Worm (Caenorhabditis elegans) whole organism, L1 larva: ENCODE measurements around the gene R09E10.1.
A peak's percentile ranks its signal among the peaks of the same experiment; 100 is the strongest.

ENCODE experiments used
- C04F5.9 ChIP-seq: sonication (generic microtip); optimal IDR thresholded peaks from 2 replicates; lab custom pipeline; 2016; ENCODE audit warnings: missing genetic modification characterization, missing compliant biosample characterization
- C16A3.4 ChIP-seq: fragments of 150-350 bp; optimal IDR thresholded peaks from 2 replicates; lab custom pipeline; 2014; ENCODE audit warnings: missing biosample characterization, missing genetic modification characterization
- C34B4.2 ChIP-seq: sonication (generic microtip); optimal IDR thresholded peaks from 2 replicates; lab custom pipeline; 2017; ENCODE audit warnings: mild to moderate bottlenecking, missing genetic modification characterization, missing compliant biosample characterization
- Y116A8C.19 ChIP-seq: sonication (generic microtip); optimal IDR thresholded peaks from 2 replicates; lab custom pipeline; 2016; ENCODE audit warnings: missing compliant biosample characterization, missing genetic modification characterization, borderline replicate concordance
- aha-1 ChIP-seq: fragments of 150-350 bp; optimal IDR thresholded peaks from 2 replicates; lab custom pipeline; 2014; ENCODE audit warnings: missing biosample characterization, missing genetic modification characterization
- aly-2 ChIP-seq: fragments of 150-350 bp; optimal IDR thresholded peaks from 2 replicates; lab custom pipeline; 2014; ENCODE audit warnings: missing biosample characterization, missing genetic modification characterization
- ceh-63 ChIP-seq: fragments of 200-800 bp; sonication (Bioruptor generic); optimal IDR thresholded peaks from 2 replicates; lab custom pipeline; 2018; ENCODE audit warnings: mild to moderate bottlenecking, missing genetic modification characterization, missing compliant biosample characterization
- ceh-82 ChIP-seq, 3 experiments: fragments of 150-350 bp in 1 of 3; sonication (generic microtip) in 2 of 3; optimal IDR thresholded peaks; 2 replicates each; lab custom pipeline; 2014 to 2017; ENCODE audit warnings: missing biosample characterization in 3 of 3, missing genetic modification characterization in 3 of 3
- ceh-88 ChIP-seq: fragments of 200-800 bp; sonication (Bioruptor generic); IDR thresholded peaks from 2 replicates; pipeline ENCODE4 v1.3.6; 2022; ENCODE audit warnings: missing genetic modification characterization, missing compliant biosample characterization
- ceh-90 ChIP-seq: sonication (generic microtip); optimal IDR thresholded peaks from 2 replicates; lab custom pipeline; 2016; ENCODE audit warnings: missing genetic modification characterization, missing compliant biosample characterization
- dpl-1 ChIP-seq, 3 experiments: fragments of 150-350 bp in 2 of 3; sonication (generic microtip) in 1 of 3; optimal IDR thresholded peaks; 2 replicates each; lab custom pipeline; 2014 to 2017; ENCODE audit warnings: missing biosample characterization in 3 of 3, missing genetic modification characterization in 3 of 3, missing genetic modification reagents in 3 of 3
- efl-3 ChIP-seq: fragments of 200-800 bp; sonication (Bioruptor generic); optimal IDR thresholded peaks from 2 replicates; lab custom pipeline; 2018; ENCODE audit warnings: mild to moderate bottlenecking, missing genetic modification characterization, missing compliant biosample characterization
- egl-27 ChIP-seq, 2 experiments: fragments of 150-350 bp in 1 of 2; sonication (generic microtip); optimal IDR thresholded peaks; 3 replicates each; lab custom pipeline; 2017 to 2018; ENCODE audit warnings: missing biosample characterization in 2 of 2, missing genetic modification characterization in 2 of 2, missing genetic modification reagents in 2 of 2
- fkh-10 ChIP-seq: sonication (generic microtip); optimal IDR thresholded peaks from 2 replicates; lab custom pipeline; 2017; ENCODE audit warnings: missing biosample characterization, missing genetic modification reagents, missing genetic modification characterization
- fkh-8 ChIP-seq: sonication (generic microtip); optimal IDR thresholded peaks from 2 replicates; lab custom pipeline; 2016; ENCODE audit warnings: mild to moderate bottlenecking, missing genetic modification characterization, missing compliant biosample characterization
- hlh-17 ChIP-seq: fragments of 200-800 bp; sonication (Bioruptor generic); optimal IDR thresholded peaks from 2 replicates; lab custom pipeline; 2018; ENCODE audit warnings: missing genetic modification characterization, mild to moderate bottlenecking, missing compliant biosample characterization, moderate library complexity, borderline replicate concordance
- hpl-2 ChIP-seq: fragments of 150-350 bp; optimal IDR thresholded peaks from 2 replicates; lab custom pipeline; 2014; ENCODE audit warnings: missing biosample characterization, missing genetic modification reagents, missing genetic modification characterization
- jun-1 ChIP-seq: fragments of 150-350 bp; optimal IDR thresholded peaks from 2 replicates; lab custom pipeline; 2014; ENCODE audit warnings: missing biosample characterization, missing genetic modification reagents, missing genetic modification characterization
- lin-13 ChIP-seq: fragments of 150-350 bp; optimal IDR thresholded peaks from 2 replicates; lab custom pipeline; 2014; ENCODE audit warnings: missing biosample characterization, missing genetic modification reagents, missing genetic modification characterization
- lin-14 ChIP-seq: fragments of 200-800 bp; sonication (Bioruptor generic); optimal IDR thresholded peaks from 2 replicates; lab custom pipeline; 2018; ENCODE audit warnings: mild to moderate bottlenecking, missing genetic modification characterization, moderate library complexity, missing compliant biosample characterization
- lin-15B ChIP-seq: fragments of 150-350 bp; sonication (generic microtip); optimal IDR thresholded peaks from 3 replicates; lab custom pipeline; 2014; ENCODE audit warnings: missing biosample characterization, missing genetic modification characterization
- lin-35 ChIP-seq, 2 experiments: fragments of 150-350 bp; optimal IDR thresholded peaks; 2 replicates each; lab custom pipeline; 2014; ENCODE audit warnings: missing biosample characterization in 2 of 2, missing genetic modification characterization in 2 of 2, missing genetic modification reagents in 2 of 2
- lin-39 ChIP-seq: fragments of 150-350 bp; optimal IDR thresholded peaks from 2 replicates; lab custom pipeline; 2014; ENCODE audit warnings: missing biosample characterization, missing genetic modification reagents, missing genetic modification characterization
- lsy-2 ChIP-seq, 2 experiments: fragments of 150-350 bp; optimal IDR thresholded peaks; 2 replicates each; lab custom pipeline; 2014; ENCODE audit warnings: missing biosample characterization in 2 of 2, missing genetic modification characterization in 2 of 2
- mab-9 ChIP-seq: fragments of 200-800 bp; sonication (Bioruptor generic); IDR thresholded peaks from 2 replicates; pipeline ENCODE4 v1.3.6; 2022; ENCODE audit warnings: missing genetic modification reagents, missing genetic modification characterization, missing compliant biosample characterization
- mdl-1 ChIP-seq, 2 experiments: fragments of 150-350 bp; optimal IDR thresholded peaks; 2 replicates each; lab custom pipeline; 2014 to 2017; ENCODE audit warnings: missing biosample characterization in 2 of 2, missing genetic modification characterization in 2 of 2, inconsistent platforms in 1 of 2
- mef-2 ChIP-seq: fragments of 150-350 bp; optimal IDR thresholded peaks from 2 replicates; lab custom pipeline; 2014; ENCODE audit warnings: missing biosample characterization, missing genetic modification characterization
- nhr-28 ChIP-seq: fragments of 150-350 bp; optimal IDR thresholded peaks from 2 replicates; lab custom pipeline; 2014; ENCODE audit warnings: missing biosample characterization, missing genetic modification characterization
- pag-3 ChIP-seq: sonication (generic microtip); optimal IDR thresholded peaks from 2 replicates; lab custom pipeline; 2017; ENCODE audit warnings: missing genetic modification characterization, mild to moderate bottlenecking, missing compliant biosample characterization, antibody characterized with exemption, borderline replicate concordance; ENCODE audit not compliant: insufficient read depth
- pax-3 ChIP-seq: fragments of 200-800 bp; sonication (Bioruptor generic); optimal IDR thresholded peaks from 2 replicates; lab custom pipeline; 2018; ENCODE audit warnings: mild to moderate bottlenecking, missing genetic modification characterization, moderate library complexity, missing compliant biosample characterization
- rnt-1 ChIP-seq: sonication (generic microtip); optimal IDR thresholded peaks from 2 replicates; lab custom pipeline; 2016; ENCODE audit warnings: mild to moderate bottlenecking, missing genetic modification characterization, moderate library complexity, missing compliant biosample characterization
- skn-1 ChIP-seq: fragments of 150-350 bp; optimal IDR thresholded peaks from 2 replicates; lab custom pipeline; 2014; ENCODE audit warnings: missing biosample characterization, missing genetic modification characterization
- snpc-4 ChIP-seq: fragments of 150-350 bp; optimal IDR thresholded peaks from 2 replicates; lab custom pipeline; 2014; ENCODE audit warnings: missing biosample characterization, missing genetic modification characterization
- snu-23 ChIP-seq: sonication (generic microtip); optimal IDR thresholded peaks from 2 replicates; lab custom pipeline; 2016; ENCODE audit warnings: missing genetic modification characterization, missing compliant biosample characterization
- sox-4 ChIP-seq: sonication (generic microtip); optimal IDR thresholded peaks from 2 replicates; lab custom pipeline; 2016; ENCODE audit warnings: missing genetic modification characterization, missing compliant biosample characterization
- sptf-1 ChIP-seq: fragments of 150-350 bp; optimal IDR thresholded peaks from 2 replicates; lab custom pipeline; 2014; ENCODE audit warnings: missing biosample characterization, missing genetic modification characterization
- swsn-7 ChIP-seq: sonication (generic microtip); optimal IDR thresholded peaks from 2 replicates; lab custom pipeline; 2016; ENCODE audit warnings: missing genetic modification characterization, missing compliant biosample characterization
- tlp-1 ChIP-seq: fragments of 150-350 bp; optimal IDR thresholded peaks from 2 replicates; lab custom pipeline; 2014; ENCODE audit warnings: missing biosample characterization, missing genetic modification characterization
- unc-130 ChIP-seq: fragments of 150-350 bp; optimal IDR thresholded peaks from 2 replicates; lab custom pipeline; 2017; ENCODE audit warnings: missing biosample characterization, missing genetic modification characterization, inconsistent platforms
- unc-62 ChIP-seq: fragments of 150-350 bp; optimal IDR thresholded peaks from 2 replicates; lab custom pipeline; 2014; ENCODE audit warnings: missing biosample characterization, missing genetic modification reagents, missing genetic modification characterization
- unc-86 ChIP-seq: sonication (generic microtip); optimal IDR thresholded peaks from 2 replicates; lab custom pipeline; 2016; ENCODE audit warnings: missing genetic modification characterization, missing compliant biosample characterization
- xbp-1 ChIP-seq: sonication (generic microtip); optimal IDR thresholded peaks from 2 replicates; lab custom pipeline; 2016; ENCODE audit warnings: missing genetic modification characterization, missing compliant biosample characterization
- zip-4 ChIP-seq: fragments of 200-800 bp; sonication (Bioruptor generic); optimal IDR thresholded peaks from 2 replicates; lab custom pipeline; 2018; ENCODE audit warnings: mild to moderate bottlenecking, missing genetic modification characterization, moderate library complexity, missing compliant biosample characterization
- ztf-11 ChIP-seq, 2 experiments: sonication (generic microtip); optimal IDR thresholded peaks; 2 replicates each; lab custom pipeline; 2016 to 2017; ENCODE audit warnings: missing genetic modification characterization in 2 of 2, missing biosample characterization in 1 of 2, missing compliant biosample characterization in 1 of 2
- ztf-4 ChIP-seq: fragments of 150-350 bp; optimal IDR thresholded peaks from 2 replicates; lab custom pipeline; 2014; ENCODE audit warnings: missing biosample characterization, missing genetic modification characterization

R09E10.1 gene

DNA sequence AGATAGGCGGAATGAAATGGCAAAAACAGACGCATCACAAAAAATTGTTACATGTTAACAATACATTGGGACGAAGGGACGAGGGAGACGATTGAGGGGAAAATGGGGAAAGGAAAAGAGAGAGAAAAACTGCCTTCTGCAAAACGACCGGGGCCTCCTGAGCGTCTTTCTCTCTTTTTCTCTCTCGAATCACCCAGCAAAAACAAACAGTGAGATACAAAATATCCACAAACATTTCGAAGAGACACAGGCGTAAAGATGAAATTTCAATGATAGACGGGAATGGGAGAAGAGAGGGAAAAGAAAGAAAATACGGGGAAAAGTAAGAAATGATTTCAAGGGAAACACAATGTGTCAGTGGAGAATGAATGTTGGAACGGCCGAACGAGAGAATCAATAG, 23.4 kb upstream of the R09E10.1 start (continued):
- TF ChIP-seq lin-14 (GFP tag; lab: Kevin White, UChicago) (peak; percentile 90), rnt-1 (tag; lab: Kevin White, UChicago) (peak; percentile 64), sox-4 (no peak), fkh-8 (tag; lab: Kevin White, UChicago) (no peak), ceh-88 (GFP tag; lab: Robert Waterston, UW) (no peak), xbp-1 (tag; lab: Kevin White, UChicago) (no peak), C04F5.9 (no peak), efl-3 (no peak), unc-130 (tag; lab: Kevin White, UChicago) (no peak), C16A3.4 (tag; lab: Kevin White, UChicago) (no peak), nhr-28 (tag; lab: Kevin White, UChicago) (no peak), C34B4.2 (tag; lab: Kevin White, UChicago) (no peak), snu-23 (GFP tag; lab: Kevin White, UChicago) (peak; percentile 73), lin-13 (GFP tag; lab: Kevin White, UChicago) (no peak), tlp-1 (tag; lab: Kevin White, UChicago) (no peak), pag-3 (tag; lab: Kevin White, UChicago) (no peak), lsy-2 (tag; optimal IDR thresholded peaks at IDR 0.05; lab: Kevin White, UChicago) (peak; percentile 12 to 75), ceh-82 (tag; optimal IDR thresholded peaks at IDR 0.05; lab: Kevin White, UChicago) (peak in 1 of 3 experiments; percentile 46), aly-2 (tag; lab: Kevin White, UChicago) (no peak), snpc-4 (tag; lab: Kevin White, UChicago) (peak; percentile 21), sptf-1 (no peak), unc-62 (GFP tag; lab: Kevin White, UChicago) (no peak), unc-86 (tag; lab: Kevin White, UChicago) (no peak), lin-35 (GFP tag; optimal IDR thresholded peaks at IDR 0.05; lab: Kevin White, UChicago) (peak; percentile 30 to 54), ztf-4 (tag; lab: Kevin White, UChicago) (no peak), hlh-17 (no peak), pax-3 (no peak), hpl-2 (GFP tag; lab: Kevin White, UChicago) (no peak), zip-4 (GFP tag; lab: Kevin White, UChicago) (no peak), mab-9 (no peak), fkh-10 (no peak), mef-2 (tag; lab: Kevin White, UChicago) (no peak), mdl-1 (tag; optimal IDR thresholded peaks at IDR 0.05; lab: Kevin White, UChicago) (peak in 1 of 2 experiments; percentile 39), jun-1 (tag; lab: Kevin White, UChicago) (peak; percentile 4), ztf-11 (tag; optimal IDR thresholded peaks at IDR 0.05; lab: Kevin White, UChicago) (no peak), egl-27 (tag; optimal IDR thresholded peaks at IDR 0.05; lab: Kevin White, UChicago) (no peak), lin-39 (tag; lab: Kevin White, UChicago) (no peak), lin-15B (tag; lab: Kevin White, UChicago) (no peak), aha-1 (no peak), Y116A8C.19 (tag; lab: Kevin White, UChicago) (no peak), skn-1 (tag; lab: Kevin White, UChicago) (peak; percentile 54), ceh-63 (no peak), dpl-1 (GFP tag; optimal IDR thresholded peaks at IDR 0.05; lab: Kevin White, UChicago) (peak in 2 of 3 experiments; percentile 32), swsn-7 (tag; lab: Kevin White, UChicago) (peak; percentile 42), ceh-90 (tag; lab: Kevin White, UChicago) (no peak)
